Worm (Caenorhabditis elegans): ENCODE data around the gene Y105C5A.8.

ce11 chrIV:15570770-15571169 is 46.1 kb downstream of the Y105C5A.8 start:
- TF ChIP-seq ztf-29 (GFP tag; IDR thresholded peaks at IDR 0.05) (no peak), ztf-23 (GFP tag; IDR thresholded peaks at IDR 0.05) (peak; percentile 6; the same call in 1 of the 2 replicates), ref-1 (GFP tag; conservative IDR thresholded peaks at IDR 0.05) (no peak), flt-1 (GFP tag; IDR thresholded peaks at IDR 0.05) (peak; percentile 71; the same call in 1 of the 2 replicates), tab-1 (GFP tag; IDR thresholded peaks at IDR 0.05) (no peak), T22C8.4 (GFP tag; IDR thresholded peaks at IDR 0.05) (peak; percentile 95)
